Fruit fly (Drosophila melanogaster) whole organism, pupa: Measurements from ENCODE around the gene CG4911.

Experiments used
- CG13204 ChIP-seq: fragments of 200-800 bp; sonication (Bioruptor generic); optimal IDR thresholded peaks from 2 replicates; lab custom pipeline; 2018; ENCODE audit warnings: missing biosample characterization, mild to moderate bottlenecking, missing genetic modification characterization, moderate library complexity
- CG14655 ChIP-seq: fragments of 200-800 bp; sonication (Bioruptor generic); optimal IDR thresholded peaks from 3 replicates; lab custom pipeline; 2017; ENCODE audit warnings: mild to moderate bottlenecking, missing biosample characterization, missing genetic modification reagents, missing genetic modification characterization
- CG15710 ChIP-seq: fragments of 200-800 bp; sonication (Bioruptor generic); optimal IDR thresholded peaks from 2 replicates; lab custom pipeline; 2018; ENCODE audit warnings: missing biosample characterization, mild to moderate bottlenecking, missing genetic modification characterization, moderate library complexity
- CG17806 ChIP-seq: fragments of 200-800 bp; sonication (Bioruptor generic); optimal IDR thresholded peaks from 2 replicates; lab custom pipeline; 2018; ENCODE audit warnings: missing biosample characterization, mild to moderate bottlenecking, missing genetic modification characterization, moderate library complexity
- CG34367 ChIP-seq: fragments of 200-800 bp; sonication (Bioruptor generic); optimal IDR thresholded peaks from 2 replicates; lab custom pipeline; 2018; ENCODE audit warnings: missing biosample characterization, mild to moderate bottlenecking, missing genetic modification characterization
- CG4496 ChIP-seq: fragments of 200-800 bp; sonication (Bioruptor generic); IDR thresholded peaks from 3 replicates; pipeline ENCODE4 v1.3.6; 2022; ENCODE audit warnings: missing biosample characterization, missing genetic modification characterization
- CG8159 ChIP-seq: fragments of 200-800 bp; sonication (Bioruptor generic); optimal IDR thresholded peaks from 3 replicates; lab custom pipeline; 2018; ENCODE audit warnings: missing biosample characterization, mild to moderate bottlenecking, missing genetic modification characterization, moderate library complexity
- CG8301 ChIP-seq: fragments of 200-800 bp; sonication (Bioruptor generic); optimal IDR thresholded peaks from 2 replicates; lab custom pipeline; 2018; ENCODE audit warnings: missing biosample characterization, mild to moderate bottlenecking, missing genetic modification characterization
- D1 ChIP-seq: fragments of 200-800 bp; sonication (Bioruptor generic); optimal IDR thresholded peaks from 2 replicates; lab custom pipeline; 2018; ENCODE audit warnings: missing biosample characterization, mild to moderate bottlenecking, missing genetic modification characterization, moderate library complexity
- EcR ChIP-seq: fragments of 200-800 bp; sonication (Bioruptor generic); optimal IDR thresholded peaks from 3 replicates; lab custom pipeline; 2019; ENCODE audit warnings: missing biosample characterization, missing genetic modification characterization, mild to moderate bottlenecking, moderate library complexity, missing genetic modification reagents
- Ets98B ChIP-seq: fragments of 200-800 bp; sonication (Bioruptor generic); IDR thresholded peaks from 2 replicates; pipeline ENCODE4 v1.3.6; 2022; ENCODE audit warnings: missing biosample characterization, missing genetic modification characterization
- Snoo ChIP-seq: fragments of 200-800 bp; sonication (Bioruptor generic); optimal IDR thresholded peaks from 3 replicates; lab custom pipeline; 2017; ENCODE audit warnings: missing biosample characterization, mild to moderate bottlenecking, missing genetic modification characterization, inconsistent platforms

dm6 chr3L:9052798-9053541, 19.6 kb downstream of the CG4911 start:
- TF ChIP-seq EcR (GFP tag; lab: Kevin White, UChicago) (no peak), CG4496 (GFP tag; lab: Robert Waterston, UW) (no peak), CG13204 (no peak), CG15710 (tag; lab: Kevin White, UChicago) (no peak), D1 (tag; lab: Kevin White, UChicago) (no peak), CG8301 (tag; lab: Kevin White, UChicago) (no peak), Snoo (tag; lab: Kevin White, UChicago) (no peak), CG14655 (GFP tag; lab: Kevin White, UChicago) (no peak), Ets98B (GFP tag; lab: Robert Waterston, UW) (no peak), CG17806 (tag; lab: Kevin White, UChicago) (no peak), CG8159 (tag; lab: Kevin White, UChicago) (no peak), CG34367 (no peak)
